Worm (Caenorhabditis elegans) whole organism, L1 larva: Measurements from ENCODE around the gene nra-4.

Experiments
- aha-1 ChIP-seq: fragments of 150-350 bp; optimal IDR thresholded peaks from 2 replicates; lab custom pipeline; 2014; ENCODE audit warnings: missing biosample characterization, missing genetic modification characterization
- blmp-1 ChIP-seq: fragments of 150-350 bp; optimal IDR thresholded peaks from 2 replicates; lab custom pipeline; 2014; ENCODE audit warnings: missing biosample characterization, missing genetic modification characterization
- efl-1 ChIP-seq, 4 experiments: fragments of 150-350 bp; optimal IDR thresholded peaks in 3 of 4; peaks in 1 of 4; 1 replicate in 1 of 4; 2 replicates in 3 of 4; lab custom pipeline; 2014; ENCODE audit warnings: missing biosample characterization in 2 of 4, missing genetic modification characterization in 2 of 4, missing genetic modification reagents in 2 of 4
- hpl-2 ChIP-seq: fragments of 150-350 bp; optimal IDR thresholded peaks from 2 replicates; lab custom pipeline; 2014; ENCODE audit warnings: missing biosample characterization, missing genetic modification reagents, missing genetic modification characterization
- nhr-237 ChIP-seq: fragments of 150-350 bp; optimal IDR thresholded peaks from 2 replicates; lab custom pipeline; 2014; ENCODE audit warnings: missing biosample characterization, missing genetic modification characterization

DNA sequence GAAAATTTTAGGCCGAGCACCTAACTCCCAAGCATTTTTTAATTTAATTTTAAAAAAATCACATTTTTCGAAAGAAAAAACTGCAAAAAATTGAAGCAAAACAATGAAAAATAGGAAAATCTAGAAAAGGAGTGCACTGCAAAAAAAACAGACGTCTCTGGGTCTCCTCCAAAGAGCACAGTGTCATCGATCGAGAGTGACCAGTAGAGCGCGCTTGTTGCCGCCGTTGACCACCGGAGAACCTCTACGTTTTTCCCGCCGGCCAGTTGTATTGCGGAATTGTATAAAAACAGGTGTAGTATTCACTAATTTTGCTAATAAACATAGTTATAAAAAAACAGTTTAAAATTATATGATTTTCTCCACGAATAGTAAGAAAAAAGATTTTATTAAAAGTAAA is 952 bp upstream of the nra-4 start:
- TF ChIP-seq efl-1 (optimal IDR thresholded peaks at IDR 0.05; lab: Kevin White, UChicago) (peak; percentile 21 to 36), efl-1 (GFP tag; optimal IDR thresholded peaks at IDR 0.05 in 1 of 2; lab: Kevin White, UChicago) (no peak), hpl-2 (GFP tag; lab: Kevin White, UChicago) (no peak), nhr-237 (no peak), aha-1 (tag; lab: Kevin White, UChicago) (no peak), blmp-1 (tag; lab: Kevin White, UChicago) (no peak)
